Worm (Caenorhabditis elegans) whole organism, L4 larva: Measurements from ENCODE around the gene srxa-11.

ENCODE experiments used
- D1046.2 ChIP-seq: fragments of 200-800 bp; sonication (Bioruptor generic); IDR thresholded peaks from 2 replicates; pipeline ENCODE4 v1.3.6; 2022; ENCODE audit warnings: missing genetic modification characterization, missing compliant biosample characterization
- F10B5.3 ChIP-seq: sonication (generic microtip); optimal IDR thresholded peaks from 2 replicates; lab custom pipeline; 2016; ENCODE audit warnings: mild to moderate bottlenecking, missing genetic modification characterization, missing compliant biosample characterization
- F37D6.2 ChIP-seq: sonication (generic microtip); optimal IDR thresholded peaks from 2 replicates; lab custom pipeline; 2016; ENCODE audit warnings: mild to moderate bottlenecking, missing genetic modification characterization, missing compliant biosample characterization
- F49E8.2 ChIP-seq: sonication (generic microtip); optimal IDR thresholded peaks from 2 replicates; lab custom pipeline; 2016; ENCODE audit warnings: missing compliant biosample characterization, mild to moderate bottlenecking, missing genetic modification characterization, borderline replicate concordance
- R02D3.7 ChIP-seq: fragments of 150-350 bp; sonication (generic microtip); optimal IDR thresholded peaks from 3 replicates; lab custom pipeline; 2014; ENCODE audit warnings: missing biosample characterization, missing genetic modification characterization
- ZK337.2 ChIP-seq: fragments of 200-800 bp; sonication (Bioruptor generic); IDR thresholded peaks from 2 replicates; pipeline ENCODE4 v1.3.6; 2022; ENCODE audit warnings: missing genetic modification reagents, missing genetic modification characterization, missing compliant biosample characterization
- arid-1 ChIP-seq: fragments of 200-800 bp; sonication (Bioruptor generic); conservative IDR thresholded peaks from 2 replicates; pipeline ENCODE4 v1.3.6; 2022; ENCODE audit warnings: missing genetic modification reagents, missing genetic modification characterization, missing compliant biosample characterization
- ceh-62 ChIP-seq: sonication (generic microtip); optimal IDR thresholded peaks from 2 replicates; lab custom pipeline; 2017; ENCODE audit warnings: missing biosample characterization, missing genetic modification characterization
- ces-1 ChIP-seq: fragments of 150-350 bp; sonication (generic microtip); optimal IDR thresholded peaks from 4 replicates; lab custom pipeline; 2014; ENCODE audit warnings: missing biosample characterization, missing genetic modification reagents, missing genetic modification characterization
- cey-2 ChIP-seq: sonication (generic microtip); optimal IDR thresholded peaks from 3 replicates; lab custom pipeline; 2017; ENCODE audit warnings: missing genetic modification characterization, mild to moderate bottlenecking, missing compliant biosample characterization, antibody characterized with exemption, borderline replicate concordance; ENCODE audit not compliant: insufficient read depth
- daf-16 ChIP-seq, 3 experiments: sonication (generic microtip); optimal IDR thresholded peaks; 2 replicates each; lab custom pipeline; 2016 to 2017; ENCODE audit warnings: missing genetic modification characterization in 3 of 3, missing genetic modification reagents in 3 of 3, mild to moderate bottlenecking in 2 of 3, missing compliant biosample characterization in 2 of 3, missing biosample characterization in 1 of 3, moderate library complexity in 1 of 3
- daf-8 ChIP-seq: fragments of 200-800 bp; sonication (Bioruptor generic); IDR thresholded peaks from 2 replicates; pipeline ENCODE4 v1.3.6; 2022; ENCODE audit warnings: missing genetic modification characterization, missing compliant biosample characterization
- dmd-8 ChIP-seq: fragments of 200-800 bp; sonication (Bioruptor generic); IDR thresholded peaks from 2 replicates; pipeline ENCODE4 v1.3.6; 2022; ENCODE audit warnings: missing genetic modification characterization, missing compliant biosample characterization
- dpl-1 ChIP-seq: fragments of 150-350 bp; optimal IDR thresholded peaks from 2 replicates; lab custom pipeline; 2014; ENCODE audit warnings: missing biosample characterization, missing genetic modification reagents, missing genetic modification characterization
- duxl-1 ChIP-seq: sonication (generic microtip); optimal IDR thresholded peaks from 2 replicates; lab custom pipeline; 2016; ENCODE audit warnings: mild to moderate bottlenecking, missing genetic modification characterization, moderate library complexity, missing compliant biosample characterization; ENCODE audit not compliant: poor library complexity
- dve-1 ChIP-seq: sonication (generic microtip); optimal IDR thresholded peaks from 2 replicates; lab custom pipeline; 2017; ENCODE audit warnings: antibody characterized with exemption, mild to moderate bottlenecking, missing genetic modification characterization, missing compliant biosample characterization; ENCODE audit not compliant: insufficient read depth
- egl-43 ChIP-seq: fragments of 200-800 bp; sonication (Bioruptor generic); IDR thresholded peaks from 2 replicates; pipeline ENCODE4 v1.3.6; 2022; ENCODE audit warnings: missing genetic modification reagents, missing genetic modification characterization, missing compliant biosample characterization
- gei-8 ChIP-seq: fragments of 200-800 bp; sonication (Bioruptor generic); optimal IDR thresholded peaks from 2 replicates; lab custom pipeline; 2018; ENCODE audit warnings: mild to moderate bottlenecking, missing genetic modification characterization, missing compliant biosample characterization
- hlh-30 ChIP-seq: sonication (generic microtip); optimal IDR thresholded peaks from 2 replicates; lab custom pipeline; 2017; ENCODE audit warnings: antibody characterized with exemption, mild to moderate bottlenecking, missing genetic modification characterization, missing compliant biosample characterization; ENCODE audit not compliant: insufficient read depth
- jun-1 ChIP-seq: fragments of 150-350 bp; optimal IDR thresholded peaks from 2 replicates; lab custom pipeline; 2014; ENCODE audit warnings: missing biosample characterization, missing genetic modification reagents, missing genetic modification characterization
- lim-7 ChIP-seq: fragments of 200-800 bp; sonication (Bioruptor generic); IDR thresholded peaks from 2 replicates; pipeline ENCODE4 v1.3.6; 2022; ENCODE audit warnings: missing genetic modification characterization, missing compliant biosample characterization
- lin-1 ChIP-seq: fragments of 200-800 bp; sonication (Bioruptor generic); IDR thresholded peaks from 2 replicates; pipeline ENCODE4 v1.3.6; 2022; ENCODE audit warnings: missing genetic modification reagents, missing genetic modification characterization, missing compliant biosample characterization
- lin-13 ChIP-seq: fragments of 150-350 bp; optimal IDR thresholded peaks from 2 replicates; lab custom pipeline; 2014; ENCODE audit warnings: missing biosample characterization, missing genetic modification reagents, missing genetic modification characterization
- lin-29 ChIP-seq: fragments of 200-800 bp; sonication (Bioruptor generic); IDR thresholded peaks from 2 replicates; pipeline ENCODE4 v1.3.6; 2022; ENCODE audit warnings: missing genetic modification reagents, missing genetic modification characterization, missing compliant biosample characterization
- madf-5 ChIP-seq, 2 experiments: fragments of 200-800 bp; sonication (Bioruptor generic); IDR thresholded peaks; 2 replicates each; pipeline ENCODE4 v1.3.6; 2022; ENCODE audit warnings: missing compliant biosample characterization in 2 of 2, missing genetic modification characterization in 2 of 2
- madf-9 ChIP-seq: fragments of 200-800 bp; sonication (Bioruptor generic); conservative IDR thresholded peaks from 2 replicates; pipeline ENCODE4 v1.3.6; 2022; ENCODE audit warnings: missing genetic modification reagents, missing genetic modification characterization, missing compliant biosample characterization
- mep-1 ChIP-seq: fragments of 150-350 bp; sonication (generic microtip); optimal IDR thresholded peaks from 3 replicates; lab custom pipeline; 2014; ENCODE audit warnings: missing biosample characterization, missing genetic modification characterization
- mes-2 ChIP-seq: sonication (generic microtip); optimal IDR thresholded peaks from 2 replicates; lab custom pipeline; 2016; ENCODE audit warnings: missing genotype, mild to moderate bottlenecking, missing genetic modification characterization, missing compliant biosample characterization; ENCODE audit not compliant: poor library complexity, severe bottlenecking
- mxl-3 ChIP-seq: fragments of 200-800 bp; sonication (Bioruptor generic); optimal IDR thresholded peaks from 2 replicates; lab custom pipeline; 2018; ENCODE audit warnings: mild to moderate bottlenecking, missing genetic modification characterization, missing compliant biosample characterization
- nhr-10 ChIP-seq: fragments of 150-350 bp; optimal IDR thresholded peaks from 2 replicates; lab custom pipeline; 2014; ENCODE audit warnings: missing biosample characterization, missing genetic modification characterization
- nhr-102 ChIP-seq: sonication (generic microtip); optimal IDR thresholded peaks from 2 replicates; lab custom pipeline; 2016; ENCODE audit warnings: mild to moderate bottlenecking, missing genetic modification characterization, moderate library complexity, missing compliant biosample characterization
- nhr-11 ChIP-seq: fragments of 150-350 bp; optimal IDR thresholded peaks from 2 replicates; lab custom pipeline; 2014; ENCODE audit warnings: missing biosample characterization, missing genetic modification characterization
- nhr-237 ChIP-seq: sonication (generic microtip); optimal IDR thresholded peaks from 2 replicates; lab custom pipeline; 2017; ENCODE audit warnings: missing biosample characterization, missing genetic modification characterization
- nhr-28 ChIP-seq: fragments of 150-350 bp; optimal IDR thresholded peaks from 2 replicates; lab custom pipeline; 2014; ENCODE audit warnings: missing biosample characterization, missing genetic modification characterization
- nhr-41 ChIP-seq: fragments of 200-800 bp; sonication (Bioruptor generic); IDR thresholded peaks from 2 replicates; pipeline ENCODE4 v1.3.6; 2022; ENCODE audit warnings: missing genetic modification reagents, missing genetic modification characterization, missing compliant biosample characterization
- nhr-6 ChIP-seq: fragments of 150-350 bp; optimal IDR thresholded peaks from 2 replicates; lab custom pipeline; 2014; ENCODE audit warnings: missing biosample characterization, missing genetic modification characterization
- nhr-76 ChIP-seq: fragments of 150-350 bp; optimal IDR thresholded peaks from 2 replicates; lab custom pipeline; 2014; ENCODE audit warnings: missing biosample characterization, missing genetic modification characterization
- pha-4 ChIP-seq, 2 experiments: fragments of 150-350 bp in 1 of 2; fragments of 200-800 bp in 1 of 2; sonication (Bioruptor generic) in 1 of 2; IDR thresholded peaks in 1 of 2; optimal IDR thresholded peaks in 1 of 2; 2 replicates each; pipeline versions ENCODE4 v1.3.6 to Lab custom; 2014 to 2022; ENCODE audit warnings: missing genetic modification characterization in 2 of 2, missing genetic modification reagents in 2 of 2, missing biosample characterization in 1 of 2, missing compliant biosample characterization in 1 of 2
- rbr-2 ChIP-seq: sonication (generic microtip); optimal IDR thresholded peaks from 2 replicates; lab custom pipeline; 2016; ENCODE audit warnings: missing genotype, missing genetic modification characterization, missing compliant biosample characterization
- skn-1 ChIP-seq: fragments of 150-350 bp; optimal IDR thresholded peaks from 2 replicates; lab custom pipeline; 2014; ENCODE audit warnings: missing biosample characterization, missing genetic modification characterization
- spr-1 ChIP-seq: sonication (generic microtip); optimal IDR thresholded peaks from 2 replicates; lab custom pipeline; 2016; ENCODE audit warnings: mild to moderate bottlenecking, missing genetic modification characterization, missing compliant biosample characterization
- spr-3 ChIP-seq: fragments of 200-800 bp; sonication (Bioruptor generic); optimal IDR thresholded peaks from 2 replicates; lab custom pipeline; 2018; ENCODE audit warnings: mild to moderate bottlenecking, missing genetic modification characterization, missing compliant biosample characterization
- unc-130 ChIP-seq: sonication (generic microtip); optimal IDR thresholded peaks from 2 replicates; lab custom pipeline; 2016; ENCODE audit warnings: missing genetic modification reagents, missing genetic modification characterization, missing compliant biosample characterization
- vab-7 ChIP-seq: fragments of 200-800 bp; sonication (Bioruptor generic); IDR thresholded peaks from 2 replicates; pipeline ENCODE4 v1.3.6; 2022; ENCODE audit warnings: missing genetic modification reagents, missing genetic modification characterization, missing compliant biosample characterization
- zag-1 ChIP-seq: fragments of 150-350 bp; optimal IDR thresholded peaks from 2 replicates; lab custom pipeline; 2014; ENCODE audit warnings: missing biosample characterization, missing genetic modification characterization
- zfp-2 ChIP-seq: sonication (generic microtip); optimal IDR thresholded peaks from 2 replicates; lab custom pipeline; 2016; ENCODE audit warnings: mild to moderate bottlenecking, missing genetic modification characterization, missing compliant biosample characterization
- ztf-11 ChIP-seq: fragments of 150-350 bp; optimal IDR thresholded peaks from 2 replicates; lab custom pipeline; 2014; ENCODE audit warnings: missing biosample characterization, missing genetic modification characterization

Gene srxa-11

DNA sequence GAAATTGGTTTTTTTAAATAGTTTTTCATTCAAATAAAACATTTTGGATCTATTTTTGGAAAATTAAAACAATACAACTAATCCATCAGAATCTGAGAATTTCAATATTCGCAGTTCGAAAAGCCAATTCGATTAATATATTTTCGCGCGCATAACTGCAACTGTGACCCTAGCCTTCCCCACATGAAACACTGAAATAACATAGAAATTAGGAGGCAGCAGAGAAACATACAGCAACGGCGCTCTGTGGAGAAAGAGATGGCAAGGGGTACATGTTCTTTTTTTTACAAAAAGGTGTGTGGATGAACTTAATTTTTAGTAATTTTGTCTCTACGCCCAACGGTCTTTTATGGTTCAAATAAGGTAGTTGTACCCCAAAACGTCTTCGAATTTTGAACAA is 43.8 kb upstream of the srxa-11 start:
- TF ChIP-seq nhr-6 (tag; lab: Kevin White, UChicago): peak; percentile 20
- no peak for TF ChIP-seq spr-3
- TF ChIP-seq zag-1 (tag; lab: Kevin White, UChicago): no peak
- TF ChIP-seq jun-1 (tag; lab: Kevin White, UChicago): no peak
- TF ChIP-seq nhr-102 (tag; lab: Kevin White, UChicago): no peak
- no peak for TF ChIP-seq D1046.2 (GFP tag; lab: Robert Waterston, UW)
- no peak for TF ChIP-seq ztf-11 (tag; lab: Kevin White, UChicago)
- TF ChIP-seq ceh-62: no peak
- peak; percentile 30 for TF ChIP-seq hlh-30
- no peak for TF ChIP-seq nhr-237
- no peak for TF ChIP-seq lin-1 (GFP tag; lab: Robert Waterston, UW)
- no peak for TF ChIP-seq ZK337.2 (GFP tag; lab: Robert Waterston, UW)
- TF ChIP-seq cey-2: no peak
- no peak for TF ChIP-seq daf-8
- TF ChIP-seq gei-8 (GFP tag; lab: Kevin White, UChicago): no peak
- no peak for TF ChIP-seq nhr-41 (GFP tag; lab: Robert Waterston, UW)
- no peak for TF ChIP-seq zfp-2
- TF ChIP-seq madf-5 (GFP tag; IDR thresholded peaks at IDR 0.05; lab: Robert Waterston, UW): no peak
- no peak for TF ChIP-seq mes-2 (tag; lab: Kevin White, UChicago)
- TF ChIP-seq nhr-11 (tag; lab: Kevin White, UChicago): no peak
- no peak for TF ChIP-seq nhr-76
- TF ChIP-seq mxl-3 (GFP tag; lab: Kevin White, UChicago): no peak
- TF ChIP-seq madf-9 (GFP tag; lab: Robert Waterston, UW): no peak
- TF ChIP-seq F10B5.3: no peak
- TF ChIP-seq nhr-28 (tag; lab: Kevin White, UChicago): peak; percentile 2
- TF ChIP-seq daf-16 (GFP tag; optimal IDR thresholded peaks at IDR 0.05; lab: Kevin White, UChicago): no peak
- peak; percentile 22 for TF ChIP-seq daf-16 (tag; optimal IDR thresholded peaks at IDR 0.05; lab: Kevin White, UChicago)
- TF ChIP-seq lin-29 (GFP tag; lab: Robert Waterston, UW): no peak
- TF ChIP-seq arid-1 (GFP tag; lab: Robert Waterston, UW): no peak
- TF ChIP-seq dve-1 (tag; lab: Kevin White, UChicago): peak; percentile 1
- no peak for TF ChIP-seq lin-13 (GFP tag; lab: Kevin White, UChicago)
- no peak for TF ChIP-seq nhr-10 (tag; lab: Kevin White, UChicago)
- TF ChIP-seq skn-1 (tag; lab: Kevin White, UChicago): no peak
- TF ChIP-seq dpl-1 (GFP tag; lab: Kevin White, UChicago): peak; percentile 19
- TF ChIP-seq pha-4 (GFP tag; IDR thresholded peaks at IDR 0.05; lab: Robert Waterston, UW): no peak
- no peak for TF ChIP-seq pha-4 (tag; optimal IDR thresholded peaks at IDR 0.05; lab: Kevin White, UChicago)

DNA sequence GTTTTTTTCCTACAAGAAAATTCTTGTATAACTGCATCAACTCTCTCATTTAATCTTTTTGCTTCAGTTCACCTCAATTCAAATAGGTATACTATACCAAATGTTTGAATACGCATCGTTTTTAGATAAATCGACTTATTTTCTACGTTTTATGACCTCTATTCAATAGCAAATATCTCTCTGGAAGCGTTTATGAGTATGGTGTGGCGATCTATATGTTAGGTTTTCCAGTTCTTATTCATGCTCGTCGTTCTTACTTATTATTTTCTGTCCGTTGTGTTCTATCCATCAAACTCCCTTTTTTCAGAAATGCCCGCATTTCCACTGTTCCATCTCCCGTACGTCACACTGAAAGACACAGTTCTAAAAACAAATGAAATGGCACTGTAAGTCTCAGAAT is 43.3 kb upstream of the srxa-11 start, which contains the start of gene T22G5.3:
Gene T22G5.3, plus strand, starts transcription at position 301 of the 400 bp plus-strand sequence.
- TF ChIP-seq nhr-6 (tag; lab: Kevin White, UChicago) (no peak), rbr-2 (tag; lab: Kevin White, UChicago) (no peak), duxl-1 (tag; lab: Kevin White, UChicago) (no peak), R02D3.7 (no peak), egl-43 (GFP tag; lab: Robert Waterston, UW) (no peak), dmd-8 (GFP tag; lab: Robert Waterston, UW) (no peak), vab-7 (no peak), ces-1 (GFP tag; lab: Kevin White, UChicago) (no peak), ztf-11 (tag; lab: Kevin White, UChicago) (no peak), spr-3 (no peak), mep-1 (tag; lab: Kevin White, UChicago) (no peak), cey-2 (no peak), lim-7 (no peak), F49E8.2 (tag; lab: Kevin White, UChicago) (no peak), spr-1 (tag; lab: Kevin White, UChicago) (no peak), dve-1 (tag; lab: Kevin White, UChicago) (no peak), F37D6.2 (tag; lab: Kevin White, UChicago) (no peak), unc-130 (GFP tag; lab: Kevin White, UChicago) (no peak), nhr-28 (tag; lab: Kevin White, UChicago) (no peak)
